Fruit fly (Drosophila melanogaster) whole organism, pupa: ENCODE data around the gene CG14439.
A peak's percentile ranks its signal among the peaks of the same experiment; 100 is the strongest.

Experiments used
- CG10348 ChIP-seq: fragments of 200-800 bp; sonication (Bioruptor generic); IDR thresholded peaks from 2 replicates; pipeline ENCODE4 v1.3.6; 2022; ENCODE audit warnings: missing biosample characterization, missing genetic modification characterization
- CG12605 ChIP-seq: fragments of 200-800 bp; sonication (Bioruptor generic); IDR thresholded peaks from 2 replicates; pipeline ENCODE4 v1.3.6; 2022; ENCODE audit warnings: missing biosample characterization, missing genetic modification characterization
- CG13204 ChIP-seq: fragments of 200-800 bp; sonication (Bioruptor generic); optimal IDR thresholded peaks from 2 replicates; lab custom pipeline; 2018; ENCODE audit warnings: missing biosample characterization, mild to moderate bottlenecking, missing genetic modification characterization, moderate library complexity
- CG14655 ChIP-seq: fragments of 200-800 bp; sonication (Bioruptor generic); optimal IDR thresholded peaks from 3 replicates; lab custom pipeline; 2017; ENCODE audit warnings: mild to moderate bottlenecking, missing biosample characterization, missing genetic modification reagents, missing genetic modification characterization
- CG15710 ChIP-seq: fragments of 200-800 bp; sonication (Bioruptor generic); optimal IDR thresholded peaks from 2 replicates; lab custom pipeline; 2018; ENCODE audit warnings: missing biosample characterization, mild to moderate bottlenecking, missing genetic modification characterization, moderate library complexity
- CG17806 ChIP-seq: fragments of 200-800 bp; sonication (Bioruptor generic); optimal IDR thresholded peaks from 2 replicates; lab custom pipeline; 2018; ENCODE audit warnings: missing biosample characterization, mild to moderate bottlenecking, missing genetic modification characterization, moderate library complexity
- CG32121 ChIP-seq: fragments of 200-800 bp; sonication (Bioruptor generic); IDR thresholded peaks from 2 replicates; pipeline ENCODE4 v1.3.6; 2022; ENCODE audit warnings: missing biosample characterization, missing genetic modification characterization
- CG34367 ChIP-seq: fragments of 200-800 bp; sonication (Bioruptor generic); optimal IDR thresholded peaks from 2 replicates; lab custom pipeline; 2018; ENCODE audit warnings: missing biosample characterization, mild to moderate bottlenecking, missing genetic modification characterization
- CG4496 ChIP-seq: fragments of 200-800 bp; sonication (Bioruptor generic); IDR thresholded peaks from 3 replicates; pipeline ENCODE4 v1.3.6; 2022; ENCODE audit warnings: missing biosample characterization, missing genetic modification characterization
- CG8159 ChIP-seq: fragments of 200-800 bp; sonication (Bioruptor generic); optimal IDR thresholded peaks from 3 replicates; lab custom pipeline; 2018; ENCODE audit warnings: missing biosample characterization, mild to moderate bottlenecking, missing genetic modification characterization, moderate library complexity
- CG8301 ChIP-seq: fragments of 200-800 bp; sonication (Bioruptor generic); optimal IDR thresholded peaks from 2 replicates; lab custom pipeline; 2018; ENCODE audit warnings: missing biosample characterization, mild to moderate bottlenecking, missing genetic modification characterization
- CG9948 ChIP-seq: fragments of 200-800 bp; sonication (Bioruptor generic); optimal IDR thresholded peaks from 2 replicates; lab custom pipeline; 2018; ENCODE audit warnings: missing biosample characterization, mild to moderate bottlenecking, missing genetic modification characterization, moderate library complexity
- D1 ChIP-seq: fragments of 200-800 bp; sonication (Bioruptor generic); optimal IDR thresholded peaks from 2 replicates; lab custom pipeline; 2018; ENCODE audit warnings: missing biosample characterization, mild to moderate bottlenecking, missing genetic modification characterization, moderate library complexity
- EcR ChIP-seq: fragments of 200-800 bp; sonication (Bioruptor generic); optimal IDR thresholded peaks from 3 replicates; lab custom pipeline; 2019; ENCODE audit warnings: missing biosample characterization, missing genetic modification characterization, mild to moderate bottlenecking, moderate library complexity, missing genetic modification reagents
- Ets98B ChIP-seq: fragments of 200-800 bp; sonication (Bioruptor generic); IDR thresholded peaks from 2 replicates; pipeline ENCODE4 v1.3.6; 2022; ENCODE audit warnings: missing biosample characterization, missing genetic modification characterization
- Pif1A ChIP-seq: fragments of 200-800 bp; sonication (Bioruptor generic); optimal IDR thresholded peaks from 3 replicates; lab custom pipeline; 2016; ENCODE audit warnings: missing biosample characterization, missing genetic modification characterization
- Pif1B ChIP-seq: fragments of 200-800 bp; sonication (Bioruptor generic); optimal IDR thresholded peaks from 3 replicates; lab custom pipeline; 2016; ENCODE audit warnings: missing biosample characterization, missing genetic modification characterization
- Snoo ChIP-seq: fragments of 200-800 bp; sonication (Bioruptor generic); optimal IDR thresholded peaks from 3 replicates; lab custom pipeline; 2017; ENCODE audit warnings: missing biosample characterization, mild to moderate bottlenecking, missing genetic modification characterization, inconsistent platforms
- fd96Ca ChIP-seq: fragments of 200-800 bp; sonication (Bioruptor generic); IDR thresholded peaks from 3 replicates; pipeline ENCODE4 v1.3.6; 2022; ENCODE audit warnings: missing biosample characterization, missing genetic modification characterization
- gl ChIP-seq: fragments of 200-800 bp; sonication (Bioruptor generic); optimal IDR thresholded peaks from 2 replicates; lab custom pipeline; 2018; ENCODE audit warnings: missing biosample characterization, mild to moderate bottlenecking, missing genetic modification characterization
- rn ChIP-seq: fragments of 200-800 bp; sonication (Bioruptor generic); IDR thresholded peaks from 2 replicates; pipeline ENCODE4 v1.3.6; 2022; ENCODE audit warnings: missing biosample characterization, missing genetic modification characterization

The CG14439 gene

DNA sequence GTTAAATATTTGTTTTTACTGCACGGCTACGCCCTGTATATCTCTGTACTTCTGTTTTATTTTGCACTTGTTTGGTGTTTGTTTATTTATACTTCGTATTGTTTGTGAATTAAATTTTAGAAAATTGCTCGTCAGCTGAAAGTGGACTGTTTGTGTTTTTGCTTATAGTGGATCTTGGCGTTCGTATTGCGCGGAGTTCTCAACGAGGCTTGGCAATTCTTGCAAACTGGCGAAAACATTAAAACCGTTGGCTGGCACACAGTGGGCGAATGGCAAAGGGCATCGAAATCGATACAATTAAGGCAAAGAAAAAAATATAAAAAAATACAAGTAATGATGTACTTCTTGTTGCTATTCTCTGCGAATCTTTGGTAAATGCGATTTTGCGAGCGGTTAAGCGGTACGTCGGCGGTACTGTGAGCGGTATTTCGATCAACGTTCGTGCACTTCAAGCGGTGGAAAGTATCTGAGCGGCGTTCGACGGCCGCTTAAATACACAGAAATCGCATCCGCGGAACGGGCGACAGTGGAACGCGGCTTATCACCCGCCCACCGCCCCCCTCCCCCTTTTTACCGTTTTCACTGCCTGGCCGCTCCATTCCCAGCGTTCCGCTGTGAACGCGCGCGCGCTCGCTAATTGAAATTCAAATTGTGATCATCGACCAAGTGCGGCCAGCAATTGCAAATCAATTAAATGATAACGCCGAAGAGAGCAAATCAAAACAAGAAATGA lies 20.4 kb upstream of the CG14439 start:
- TF ChIP-seq CG13204, result peak; percentile 72
- TF ChIP-seq CG4496, result 0 out of 3 replicates have a peak, but pooled peaks have one; percentile 34
- no peak for TF ChIP-seq CG10348 (GFP tag; lab: Robert Waterston, UW)

DNA sequence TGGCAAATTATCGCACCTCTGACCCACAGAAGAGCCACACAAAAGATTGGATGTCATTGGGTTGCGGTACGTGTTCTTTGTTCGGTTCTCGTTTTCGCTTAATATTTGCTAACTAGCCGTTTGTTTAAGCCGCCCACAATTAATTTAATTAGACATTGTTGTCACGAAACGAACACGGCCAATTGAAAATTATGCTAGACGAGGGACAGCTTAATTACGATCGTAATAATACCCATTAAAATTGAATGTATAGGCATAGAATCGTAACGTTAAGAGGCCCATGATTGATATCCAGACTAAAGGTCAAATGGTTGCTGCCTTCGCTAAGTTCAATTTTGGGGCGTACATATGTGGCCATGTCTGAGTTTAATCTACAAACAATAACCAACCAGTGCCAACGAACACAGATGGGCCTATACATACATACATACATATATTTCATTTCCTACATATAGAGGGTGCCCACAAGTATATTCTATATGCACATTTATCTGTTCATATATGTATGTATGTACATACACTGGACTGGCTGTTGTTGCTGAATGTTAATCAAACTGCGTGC lies 18.7 kb upstream of the CG14439 start:
- TF ChIP-seq CG8301 (tag; lab: Kevin White, UChicago) (no peak), EcR (GFP tag; lab: Kevin White, UChicago) (peak; percentile 47)

DNA sequence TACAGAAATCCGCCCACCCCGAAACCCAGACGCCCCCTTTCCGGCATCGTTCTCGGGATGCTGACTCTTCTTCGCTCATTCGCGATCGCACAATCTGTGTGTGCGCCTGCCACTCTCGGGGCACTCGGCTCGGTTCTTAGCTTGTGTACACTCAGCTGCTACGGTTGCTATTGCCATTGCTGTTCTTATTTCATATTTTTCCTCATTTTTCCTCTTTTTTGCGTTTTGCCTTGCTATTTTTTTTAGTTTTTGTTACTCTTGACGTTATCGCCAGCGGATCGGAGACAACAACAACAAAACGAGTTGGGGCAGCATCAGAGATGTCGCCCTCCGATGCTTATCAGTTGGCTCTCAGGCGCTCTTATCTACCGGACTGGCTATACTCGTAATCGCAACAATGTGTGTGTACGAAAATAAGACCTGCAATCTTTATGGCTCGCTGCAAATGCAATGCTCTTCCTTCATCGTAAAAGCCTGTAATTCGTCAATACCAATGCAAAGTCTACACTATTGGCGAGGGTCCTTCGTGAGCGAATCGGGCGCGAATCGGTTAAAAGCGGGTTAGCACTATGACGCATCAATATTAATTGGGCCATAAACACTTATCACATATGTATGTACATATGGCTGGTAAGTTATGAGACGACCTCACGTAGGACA lies 16.6 kb upstream of the CG14439 start:
- peak; percentile 52 for TF ChIP-seq CG17806 (tag; lab: Kevin White, UChicago)
- peak; percentile 42 for TF ChIP-seq Pif1B
- peak; percentile 42 for TF ChIP-seq CG34367 (tag; lab: Kevin White, UChicago)
- TF ChIP-seq CG14655 (GFP tag; lab: Kevin White, UChicago), result peak; percentile 74
- peak; percentile 88 for TF ChIP-seq CG4496
- peak; percentile 58; the same call in 1 of the 2 replicates for TF ChIP-seq CG32121 (GFP tag; lab: Robert Waterston, UW)
- peak; percentile 57 for TF ChIP-seq CG8159 (tag; lab: Kevin White, UChicago)
- peak; percentile 26 for TF ChIP-seq Pif1A (GFP tag; lab: Kevin White, UChicago)
- no peak for TF ChIP-seq EcR (GFP tag; lab: Kevin White, UChicago)
- peak; percentile 63 for TF ChIP-seq CG8301 (tag; lab: Kevin White, UChicago)
- TF ChIP-seq D1, result no peak
- peak; percentile 70 for TF ChIP-seq CG13204
- TF ChIP-seq Ets98B, result peak; percentile 81
- TF ChIP-seq CG12605 (GFP tag; lab: Robert Waterston, UW), result peak; percentile 91
- peak; percentile 47 for TF ChIP-seq CG15710 (tag; lab: Kevin White, UChicago)
- no peak for TF ChIP-seq Snoo
- peak; percentile 78 for TF ChIP-seq gl (tag; lab: Kevin White, UChicago)
- TF ChIP-seq CG9948 (tag; lab: Kevin White, UChicago), result peak; percentile 25
- no peak for TF ChIP-seq CG10348 (GFP tag; lab: Robert Waterston, UW)
- peak; percentile 87 for TF ChIP-seq fd96Ca (GFP tag; lab: Robert Waterston, UW)
- peak; percentile 51; the same call in 1 of the 2 replicates for TF ChIP-seq rn (GFP tag; lab: Robert Waterston, UW)

DNA sequence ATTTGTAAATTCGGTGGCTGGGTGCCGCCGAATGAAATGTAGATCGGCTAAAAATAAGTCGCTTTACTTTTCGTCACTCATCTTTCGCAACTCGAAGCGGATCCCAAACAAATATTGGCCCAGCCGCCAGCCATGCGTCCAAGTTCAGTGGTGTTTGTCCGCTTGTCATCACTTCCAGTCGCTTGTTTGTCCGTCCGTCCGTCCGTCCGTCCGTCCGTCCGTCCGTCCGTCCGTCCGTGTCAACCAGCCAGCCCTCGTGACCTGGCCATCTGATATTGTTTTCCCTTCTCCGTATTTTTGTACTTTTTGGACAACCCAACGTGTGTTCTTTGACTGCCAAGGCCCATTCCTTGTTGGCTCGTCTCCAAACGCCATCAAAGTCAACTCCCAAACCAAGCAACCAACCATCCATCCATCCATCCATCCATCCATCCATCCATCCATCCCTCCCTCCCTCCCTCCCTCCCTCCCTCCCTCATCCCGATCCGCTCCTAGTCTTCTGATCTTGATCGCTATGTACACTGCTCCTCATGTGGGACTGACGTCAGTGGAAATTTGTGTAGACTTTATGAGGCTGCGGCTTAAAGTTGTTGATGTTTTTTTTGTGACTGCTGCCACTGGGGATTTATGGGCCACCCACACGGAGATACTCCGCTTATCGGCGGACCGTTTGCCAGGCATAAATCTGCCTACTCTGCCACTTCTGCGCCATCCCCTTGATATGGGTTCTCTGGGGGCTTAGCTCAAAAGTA lies 13.9 kb upstream of the CG14439 start:
- TF ChIP-seq CG32121 (GFP tag; lab: Robert Waterston, UW) (no peak), CG4496 (0 out of 3 replicates have a peak, but pooled peaks have one; percentile 27)
- TF ChIP-seq, all 21 proteins: peak for 1

DNA sequence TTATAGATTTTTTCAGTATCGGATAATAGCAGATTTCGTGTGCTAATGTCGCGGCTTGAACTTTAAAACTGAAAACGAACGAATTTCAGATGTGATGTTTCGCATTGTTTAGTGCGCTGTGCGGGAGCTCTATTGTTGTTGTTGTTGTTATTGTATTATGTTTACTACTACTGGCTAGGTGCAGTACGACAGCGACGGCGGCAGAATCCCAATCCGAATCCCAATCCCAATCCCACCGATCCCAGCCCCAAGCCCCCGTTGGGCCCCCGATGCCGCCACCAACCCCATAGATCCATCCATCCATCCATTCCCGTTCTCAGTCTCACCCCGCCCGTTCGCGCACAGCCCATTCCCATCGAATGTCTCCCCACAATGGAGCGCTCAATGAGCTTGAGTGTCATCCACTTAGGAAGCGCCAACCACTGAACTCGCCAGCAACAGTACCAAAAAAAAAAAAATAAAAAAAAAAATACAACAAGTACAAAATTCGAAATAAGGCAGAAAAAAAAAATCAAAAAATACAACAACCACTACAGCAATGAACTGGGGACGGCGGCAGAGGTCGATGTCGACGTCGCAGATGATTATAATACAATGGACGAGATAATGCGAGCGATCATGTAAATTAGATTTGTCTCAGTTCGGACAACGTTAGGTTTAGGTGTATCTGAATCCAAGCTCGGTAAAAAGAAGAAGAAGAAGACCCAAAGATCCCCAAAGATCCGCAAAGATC lies 7.2 kb upstream of the CG14439 start, which contains the start of gene CG3168:
TSS of gene CG3168 (minus strand) at position 51 of the 733 bp plus-strand sequence.
- TF ChIP-seq fd96Ca (GFP tag; lab: Robert Waterston, UW), result no peak
- no peak for TF ChIP-seq CG8159 (tag; lab: Kevin White, UChicago)
- no peak for TF ChIP-seq CG10348 (GFP tag; lab: Robert Waterston, UW)
- TF ChIP-seq CG8301 (tag; lab: Kevin White, UChicago), result no peak
- no peak for TF ChIP-seq CG17806 (tag; lab: Kevin White, UChicago)
- TF ChIP-seq D1, result no peak
- no peak for TF ChIP-seq gl (tag; lab: Kevin White, UChicago)
- TF ChIP-seq CG32121 (GFP tag; lab: Robert Waterston, UW), result no peak
- no peak for TF ChIP-seq CG14655 (GFP tag; lab: Kevin White, UChicago)
- no peak for TF ChIP-seq CG9948 (tag; lab: Kevin White, UChicago)
- TF ChIP-seq EcR (GFP tag; lab: Kevin White, UChicago), result no peak
- no peak for TF ChIP-seq Snoo
- TF ChIP-seq CG13204, result no peak
- no peak for TF ChIP-seq Pif1B
- no peak for TF ChIP-seq Pif1A (GFP tag; lab: Kevin White, UChicago)
- TF ChIP-seq CG34367 (tag; lab: Kevin White, UChicago), result no peak
- TF ChIP-seq, all 21 proteins: peak for 0
